Fruit fly (Drosophila melanogaster) whole organism, prepupa: ENCODE data around the gene CG12259.

Experiments used
- CG10631 ChIP-seq: fragments of 200-800 bp; sonication (Bioruptor generic); optimal IDR thresholded peaks from 2 replicates; lab custom pipeline; 2016; ENCODE audit warnings: missing biosample characterization, missing genetic modification characterization
- CG11294 ChIP-seq: fragments of 200-800 bp; sonication (Bioruptor generic); IDR thresholded peaks from 2 replicates; pipeline ENCODE4 v1.3.6; 2022; ENCODE audit warnings: missing biosample characterization, missing genetic modification characterization
- CG11762 ChIP-seq: fragments of 200-800 bp; sonication (Bioruptor generic); optimal IDR thresholded peaks from 3 replicates; lab custom pipeline; 2016; ENCODE audit warnings: missing biosample characterization, missing genetic modification characterization; ENCODE audit not compliant: insufficient read depth
- CG11902 ChIP-seq: fragments of 200-800 bp; sonication (Bioruptor generic); optimal IDR thresholded peaks from 3 replicates; lab custom pipeline; 2016; ENCODE audit warnings: missing biosample characterization, missing genetic modification characterization
- CG15336 ChIP-seq: fragments of 200-800 bp; sonication (Bioruptor generic); IDR thresholded peaks from 2 replicates; pipeline ENCODE4 v1.3.6; 2022; ENCODE audit warnings: missing biosample characterization, missing genetic modification characterization
- CG16779 ChIP-seq: fragments of 200-800 bp; sonication (Bioruptor generic); optimal IDR thresholded peaks from 3 replicates; lab custom pipeline; 2017; ENCODE audit warnings: missing biosample characterization, mild to moderate bottlenecking, missing genetic modification characterization
- CG3032 ChIP-seq: fragments of 200-800 bp; optimal IDR thresholded peaks from 2 replicates; lab custom pipeline; 2019; ENCODE audit warnings: missing biosample characterization, mild to moderate bottlenecking, missing genetic modification characterization, moderate library complexity
- CG31627 ChIP-seq: fragments of 200-800 bp; sonication (Bioruptor generic); optimal IDR thresholded peaks from 3 replicates; lab custom pipeline; 2016; ENCODE audit warnings: missing biosample characterization, missing genetic modification characterization
- CG32006 ChIP-seq: fragments of 200-800 bp; sonication (Bioruptor generic); optimal IDR thresholded peaks from 3 replicates; lab custom pipeline; 2017; ENCODE audit warnings: missing biosample characterization, mild to moderate bottlenecking, missing genetic modification characterization
- CG34406 ChIP-seq: fragments of 200-800 bp; sonication (Bioruptor generic); optimal IDR thresholded peaks from 3 replicates; lab custom pipeline; 2016; ENCODE audit warnings: missing biosample characterization, missing genetic modification characterization
- CG4318 ChIP-seq: fragments of 200-800 bp; sonication (Bioruptor generic); optimal IDR thresholded peaks from 3 replicates; lab custom pipeline; 2017; ENCODE audit warnings: missing biosample characterization, mild to moderate bottlenecking, missing genetic modification characterization
- CG6163 ChIP-seq: fragments of 200-800 bp; sonication (Bioruptor generic); IDR thresholded peaks from 3 replicates; pipeline ENCODE4 v1.3.6; 2022; ENCODE audit warnings: missing biosample characterization, missing genetic modification characterization
- CG6792 ChIP-seq: fragments of 200-800 bp; sonication (Bioruptor generic); optimal IDR thresholded peaks from 3 replicates; lab custom pipeline; 2016; ENCODE audit warnings: missing biosample characterization, missing genetic modification characterization
- CG6808 ChIP-seq: fragments of 200-800 bp; sonication (Bioruptor generic); optimal IDR thresholded peaks from 3 replicates; lab custom pipeline; 2017; ENCODE audit warnings: missing biosample characterization, missing genetic modification characterization, mild to moderate bottlenecking, moderate library complexity, missing genetic modification reagents
- CG6854 ChIP-seq: fragments of 200-800 bp; sonication (Bioruptor generic); optimal IDR thresholded peaks from 2 replicates; lab custom pipeline; 2017; ENCODE audit warnings: missing biosample characterization, mild to moderate bottlenecking, missing genetic modification characterization
- Eip78C ChIP-seq: fragments of 200-800 bp; sonication (Bioruptor generic); peaks from one replicate; lab custom pipeline; 2016; ENCODE audit warnings: missing biosample characterization, missing genetic modification characterization
- Eip93F ChIP-seq: fragments of 200-800 bp; sonication (Bioruptor generic); optimal IDR thresholded peaks from 2 replicates; lab custom pipeline; 2016; ENCODE audit warnings: missing biosample characterization, mild to moderate bottlenecking, missing genetic modification characterization
- Ets96B ChIP-seq: fragments of 200-800 bp; optimal IDR thresholded peaks from 2 replicates; lab custom pipeline; 2019; ENCODE audit warnings: missing biosample characterization, mild to moderate bottlenecking, missing genetic modification characterization, moderate library complexity
- Gug ChIP-seq: fragments of 200-800 bp; sonication (Bioruptor generic); IDR thresholded peaks from 2 replicates; pipeline ENCODE4 v1.3.6; 2022; ENCODE audit warnings: missing biosample characterization, missing genetic modification characterization
- Hr39 ChIP-seq: fragments of 200-800 bp; sonication (Bioruptor generic); optimal IDR thresholded peaks from 2 replicates; lab custom pipeline; 2016; ENCODE audit warnings: missing biosample characterization, missing genetic modification characterization
- Hr4 ChIP-seq: fragments of 200-800 bp; sonication (Bioruptor generic); optimal IDR thresholded peaks from 3 replicates; lab custom pipeline; 2016; ENCODE audit warnings: missing biosample characterization, missing genetic modification characterization
- OdsH ChIP-seq: fragments of 200-800 bp; sonication (Bioruptor generic); optimal IDR thresholded peaks from 3 replicates; lab custom pipeline; 2016; ENCODE audit warnings: missing biosample characterization, missing genetic modification characterization
- Smox ChIP-seq: fragments of 200-800 bp; sonication (Bioruptor generic); optimal IDR thresholded peaks from 3 replicates; lab custom pipeline; 2016; ENCODE audit warnings: missing biosample characterization, missing genetic modification characterization
- Sox102F ChIP-seq: fragments of 200-800 bp; sonication (Bioruptor generic); optimal IDR thresholded peaks from 2 replicates; lab custom pipeline; 2016; ENCODE audit warnings: missing biosample characterization, mild to moderate bottlenecking, missing genetic modification characterization
- Sox15 ChIP-seq: fragments of 200-800 bp; sonication (Bioruptor generic); optimal IDR thresholded peaks from 3 replicates; lab custom pipeline; 2016; ENCODE audit warnings: missing biosample characterization, missing genetic modification characterization
- dac ChIP-seq: fragments of 200-800 bp; sonication (Bioruptor generic); optimal IDR thresholded peaks from 2 replicates; lab custom pipeline; 2017; ENCODE audit warnings: missing biosample characterization, mild to moderate bottlenecking, missing genetic modification characterization
- eg ChIP-seq: fragments of 200-800 bp; sonication (Bioruptor generic); IDR thresholded peaks from 3 replicates; pipeline ENCODE4 v1.3.6; 2022; ENCODE audit warnings: missing biosample characterization, missing genetic modification characterization
- esn ChIP-seq: fragments of 200-800 bp; sonication (Bioruptor generic); optimal IDR thresholded peaks from 2 replicates; lab custom pipeline; 2016; ENCODE audit warnings: missing biosample characterization, mild to moderate bottlenecking, missing genetic modification characterization, moderate library complexity
- fkh ChIP-seq: fragments of 200-800 bp; sonication (Bioruptor generic); optimal IDR thresholded peaks from 3 replicates; lab custom pipeline; 2017; ENCODE audit warnings: missing biosample characterization, mild to moderate bottlenecking, missing genetic modification characterization, moderate library complexity
- lz ChIP-seq: fragments of 200-800 bp; sonication (Bioruptor generic); optimal IDR thresholded peaks from 3 replicates; lab custom pipeline; 2016; ENCODE audit warnings: missing biosample characterization, missing genetic modification characterization
- salr ChIP-seq, 2 experiments: fragments of 200-800 bp; sonication (Bioruptor generic); optimal IDR thresholded peaks; 3 replicates each; lab custom pipeline; 2016 to 2018; ENCODE audit warnings: missing biosample characterization in 2 of 2, missing genetic modification characterization in 2 of 2, mild to moderate bottlenecking in 1 of 2
- spab ChIP-seq: fragments of 200-800 bp; sonication (Bioruptor generic); optimal IDR thresholded peaks from 2 replicates; lab custom pipeline; 2017; ENCODE audit warnings: missing biosample characterization, mild to moderate bottlenecking, missing genetic modification characterization, missing genetic modification reagents
- ss ChIP-seq, 2 experiments: fragments of 200-800 bp; sonication (Bioruptor generic); optimal IDR thresholded peaks; 2 replicates in 1 of 2; 3 replicates in 1 of 2; lab custom pipeline; 2017 to 2018; ENCODE audit warnings: mild to moderate bottlenecking in 2 of 2, missing biosample characterization in 2 of 2, missing genetic modification characterization in 2 of 2, moderate library complexity in 1 of 2
- svp ChIP-seq: fragments of 200-800 bp; sonication (Bioruptor generic); peaks from one replicate; lab custom pipeline; 2016; ENCODE audit warnings: missing biosample characterization, missing genetic modification characterization
- topi ChIP-seq: fragments of 200-800 bp; sonication (Bioruptor generic); optimal IDR thresholded peaks from 3 replicates; lab custom pipeline; 2016; ENCODE audit warnings: missing biosample characterization, missing genetic modification characterization
- vri ChIP-seq: fragments of 200-800 bp; sonication (Bioruptor generic); optimal IDR thresholded peaks from 3 replicates; lab custom pipeline; 2016; ENCODE audit warnings: missing biosample characterization, mild to moderate bottlenecking, missing genetic modification characterization

Gene CG12259

dm6 chr3R:27947682-27948245, 26.9 kb upstream of the CG12259 start, which contains the start of gene mfrn:
Gene mfrn (minus strand): TSS chr3R:27948021.
- no peak for TF ChIP-seq Sox15 (GFP tag; lab: Kevin White, UChicago)
- peak; percentile 7 for TF ChIP-seq CG6854 (GFP tag; lab: Kevin White, UChicago)

- TF ChIP-seq ss (GFP tag; optimal IDR thresholded peaks at IDR 0.05; lab: Kevin White, UChicago), result no peak
- no peak for TF ChIP-seq dac
- TF ChIP-seq salr (GFP tag; optimal IDR thresholded peaks at IDR 0.05; lab: Kevin White, UChicago), result no peak
- TF ChIP-seq svp (GFP tag; lab: Kevin White, UChicago), result no peak
- peak; percentile 85 for TF ChIP-seq fkh (GFP tag; lab: Kevin White, UChicago)
- TF ChIP-seq CG6792, result no peak
- TF ChIP-seq CG6808 (GFP tag; lab: Kevin White, UChicago), result no peak
- TF ChIP-seq vri (GFP tag; lab: Kevin White, UChicago), result peak; percentile 75
- no peak for TF ChIP-seq CG16779 (tag; lab: Kevin White, UChicago)
- TF ChIP-seq Eip78C, result peak; percentile 33
- no peak for TF ChIP-seq Sox102F (GFP tag; lab: Kevin White, UChicago)
- TF ChIP-seq Smox, result no peak
These were observed 25.8 kb upstream of the CG12259 start for dm6 chr3R:27946555-27947204.

dm6 chr3R:27945398-27945797, 24.5 kb upstream of the CG12259 start:
- TF ChIP-seq CG34406 (no peak), Eip78C (peak; percentile 49)
- TF ChIP-seq, all 60 proteins: peak for 1

- TF ChIP-seq CG34406 (peak; percentile 41), CG11762 (no peak), esn (GFP tag; lab: Kevin White, UChicago) (peak; percentile 48), lz (GFP tag; lab: Kevin White, UChicago) (peak; percentile 49), CG10631 (GFP tag; lab: Kevin White, UChicago) (peak; percentile 67), CG11902 (peak; percentile 17), eg (GFP tag; lab: Robert Waterston, UW) (peak; percentile 58; the same call in 2 of the 3 replicates), CG15336 (GFP tag; lab: Robert Waterston, UW) (no peak), CG3032 (tag; lab: Kevin White, UChicago) (peak; percentile 49), CG32006 (GFP tag; lab: Kevin White, UChicago) (peak; percentile 61), salr (GFP tag; optimal IDR thresholded peaks at IDR 0.05; lab: Kevin White, UChicago) (no peak), Gug (GFP tag; lab: Robert Waterston, UW) (peak; percentile 28; the same call in 1 of the 2 replicates), Hr39 (GFP tag; lab: Kevin White, UChicago) (peak; percentile 3), Hr4 (GFP tag; lab: Kevin White, UChicago) (no peak), CG11294 (GFP tag; lab: Robert Waterston, UW) (peak; percentile 46; the same call in 1 of the 2 replicates), OdsH (GFP tag; lab: Kevin White, UChicago) (no peak), spab (GFP tag; lab: Kevin White, UChicago) (no peak), CG6163 (GFP tag; lab: Robert Waterston, UW) (peak; percentile 76), CG31627 (GFP tag; lab: Kevin White, UChicago) (peak; percentile 22), Ets96B (peak; percentile 1), Eip93F (GFP tag; lab: Kevin White, UChicago) (peak; percentile 6), topi (GFP tag; lab: Kevin White, UChicago) (peak; percentile 37), CG4318 (GFP tag; lab: Kevin White, UChicago) (no peak), Sox15 (GFP tag; lab: Kevin White, UChicago) (peak; percentile 29), svp (GFP tag; lab: Kevin White, UChicago) (peak; percentile 81), CG6792 (peak; percentile 28)
These were observed 17.1 kb upstream of the CG12259 start, which contains the start of the genes NSD and BOD1 for dm6 chr3R:27937752-27938694. Gene NSD (minus strand): TSS chr3R:27937853. Gene BOD1 (plus strand): TSS chr3R:27938245.
